Fruit fly (Drosophila melanogaster): ENCODE data around the gene CG43736.
A peak's percentile ranks its signal among the peaks of the same experiment; 100 is the strongest.

The CG43736 gene

DNA sequence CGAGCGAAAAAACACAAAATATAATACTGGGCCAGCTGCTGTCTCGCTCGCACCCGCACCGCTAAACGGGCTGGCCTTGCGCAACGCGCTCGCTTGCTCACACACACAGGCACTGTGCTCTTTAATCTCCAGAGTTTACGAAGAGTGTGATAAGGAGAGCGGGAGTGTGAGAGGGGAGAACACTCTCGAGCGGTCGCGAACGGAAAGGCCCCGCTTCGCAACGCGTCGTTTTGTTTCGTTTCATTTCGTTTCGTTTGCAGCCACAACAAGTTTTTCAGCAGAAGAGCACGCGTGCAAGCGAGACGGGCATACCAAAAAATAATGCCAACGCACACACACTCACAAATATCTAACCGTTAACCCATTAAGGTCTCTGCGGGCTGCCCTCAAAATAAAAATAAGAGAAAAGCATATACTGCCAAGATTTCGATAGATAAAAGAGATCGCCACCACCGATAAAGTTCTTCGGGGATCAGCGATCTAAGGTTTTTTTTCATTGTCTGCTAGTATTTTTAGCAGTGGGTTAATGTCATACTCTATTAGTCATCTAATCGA is 2.1 kb upstream of the CG43736 start (continued):
- TF ChIP-seq CG6683 (GFP tag; optimal IDR thresholded peaks at IDR 0.05) (no peak), CG1647 (GFP tag; optimal IDR thresholded peaks at IDR 0.05) (no peak), cad (GFP tag; optimal IDR thresholded peaks at IDR 0.05) (no peak), jumu (GFP tag; optimal IDR thresholded peaks at IDR 0.05) (no peak), al (GFP tag; IDR thresholded peaks at IDR 0.05) (peak; percentile 66), sima (GFP tag; optimal IDR thresholded peaks at IDR 0.05) (no peak), grn (GFP tag; optimal IDR thresholded peaks at IDR 0.05) (peak; percentile 89), CG17328 (GFP tag; IDR thresholded peaks at IDR 0.05) (0 out of 2 replicates have a peak, but pooled peaks have one; percentile 5), tgo (GFP tag; IDR thresholded peaks at IDR 0.05) (peak; percentile 68; the same call in 2 of the 3 replicates), Kr (GFP tag; optimal IDR thresholded peaks at IDR 0.05) (peak; percentile 81), CG10543 (GFP tag; optimal IDR thresholded peaks at IDR 0.05) (peak; percentile 97), da (GFP tag; optimal IDR thresholded peaks at IDR 0.05) (no peak), Oaz (GFP tag; IDR thresholded peaks at IDR 0.05) (peak; percentile 46), Elba2 (GFP tag; optimal IDR thresholded peaks at IDR 0.05) (no peak), Oli (tag; optimal IDR thresholded peaks at IDR 0.05) (peak; percentile 23), ind (GFP tag; optimal IDR thresholded peaks at IDR 0.05) (peak; percentile 55), CG8359 (GFP tag; optimal IDR thresholded peaks at IDR 0.05; ENCODE audit: borderline replicate concordance) (no peak), CG2889 (GFP tag; IDR thresholded peaks at IDR 0.05) (peak; percentile 67; the same call in 1 of the 3 replicates), ranshi (GFP tag; IDR thresholded peaks at IDR 0.05) (peak; percentile 66), CG11696 (GFP tag; IDR thresholded peaks at IDR 0.05) (0 out of 2 replicates have a peak, but pooled peaks have one; percentile 16), zen (tag; optimal IDR thresholded peaks at IDR 0.05) (peak; percentile 77), kni (GFP tag; optimal IDR thresholded peaks at IDR 0.05) (peak; percentile 94), Opbp (GFP tag; IDR thresholded peaks at IDR 0.05; ENCODE audit: partially characterized antibody) (peak; percentile 47; the same call in 1 of the 3 replicates), CG32772 (GFP tag; IDR thresholded peaks at IDR 0.05) (peak; percentile 66), CG11398 (GFP tag; optimal IDR thresholded peaks at IDR 0.05) (no peak), ftz-f1 (GFP tag; optimal IDR thresholded peaks at IDR 0.05) (peak; percentile 90), Meics (GFP tag; optimal IDR thresholded peaks at IDR 0.05) (peak; percentile 53), bigmax (GFP tag; optimal IDR thresholded peaks at IDR 0.05) (no peak), CG2678 (tag; optimal IDR thresholded peaks at IDR 0.05) (peak; percentile 71), CG10431 (GFP tag; optimal IDR thresholded peaks at IDR 0.05) (no peak), Hmx (GFP tag; optimal IDR thresholded peaks at IDR 0.05) (no peak)

DNA sequence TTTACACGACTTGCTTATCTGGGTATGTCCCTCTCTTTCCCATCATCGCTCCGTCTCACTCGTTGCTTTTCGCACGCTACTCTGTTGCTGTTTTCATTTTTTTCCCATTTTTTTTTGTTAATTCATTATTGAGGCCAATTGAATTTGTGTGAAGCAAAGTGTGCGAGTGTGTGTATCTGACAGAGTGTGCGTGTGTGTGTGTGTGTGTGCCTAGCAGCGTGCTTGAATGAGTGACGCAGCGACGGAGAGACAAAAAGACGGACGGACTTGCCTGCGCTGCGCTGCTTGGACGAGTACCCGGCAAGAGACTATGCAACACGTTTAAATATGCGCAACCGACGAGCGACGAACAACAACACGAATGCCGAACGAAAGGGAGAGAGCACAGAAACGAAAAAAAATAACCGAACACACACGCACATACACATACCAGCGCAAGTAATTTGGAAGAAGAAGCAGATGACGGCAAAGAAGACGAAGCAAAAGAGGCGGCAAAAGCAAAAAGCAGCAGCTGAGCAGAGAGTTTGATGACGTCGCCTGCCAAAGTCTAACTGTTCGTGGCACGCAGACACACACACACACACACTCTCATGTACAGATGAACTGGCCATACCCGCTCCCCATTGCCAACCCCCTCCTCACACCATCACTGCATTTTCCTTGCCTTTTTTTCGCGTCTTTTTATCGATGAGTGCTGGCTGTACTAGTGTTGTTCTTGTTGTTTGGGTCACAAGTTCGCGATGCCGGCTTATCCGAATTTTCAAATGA is 983 bp upstream of the CG43736 start:
- TF ChIP-seq CG2678 (tag; optimal IDR thresholded peaks at IDR 0.05) = no peak
- no peak for TF ChIP-seq hth (optimal IDR thresholded peaks at IDR 0.05)
- TF ChIP-seq H15 (GFP tag; IDR thresholded peaks at IDR 0.05) = no peak; the same call in 2 of the 3 replicates
- TF ChIP-seq zen (tag; optimal IDR thresholded peaks at IDR 0.05) = peak; percentile 0
- TF ChIP-seq dm (GFP tag; optimal IDR thresholded peaks at IDR 0.05) = peak; percentile 8
- no peak for TF ChIP-seq Mes4 (GFP tag; optimal IDR thresholded peaks at IDR 0.05)
- no peak for TF ChIP-seq CG7372 (GFP tag; IDR thresholded peaks at IDR 0.05)
- TF ChIP-seq dmrt99B (tag; optimal IDR thresholded peaks at IDR 0.05) = no peak
- TF ChIP-seq CG32767 (GFP tag; IDR thresholded peaks at IDR 0.05) = peak; percentile 37; the same call in 1 of the 2 replicates
- peak; percentile 34; the same call in 1 of the 3 replicates for TF ChIP-seq CG34224 (GFP tag; IDR thresholded peaks at IDR 0.05; ENCODE audit: partially characterized antibody)
- peak; percentile 59 for TF ChIP-seq CG3838 (GFP tag; optimal IDR thresholded peaks at IDR 0.05)
- TF ChIP-seq vvl (GFP tag; IDR thresholded peaks at IDR 0.05) = peak; percentile 45; the same call in 1 of the 2 replicates
- no peak for TF ChIP-seq usp (GFP tag; optimal IDR thresholded peaks at IDR 0.05)
- TF ChIP-seq Oli (tag; optimal IDR thresholded peaks at IDR 0.05) = no peak
- 0 out of 3 replicates have a peak, but pooled peaks have one; percentile 51 for TF ChIP-seq CG2199 (GFP tag; IDR thresholded peaks at IDR 0.05)
- peak; percentile 68 for TF ChIP-seq CG5180 (GFP tag; optimal IDR thresholded peaks at IDR 0.05)
- peak in 1 of 2 experiments; percentile 8 for TF ChIP-seq tll (GFP tag; optimal IDR thresholded peaks at IDR 0.05)
- peak in 1 of 2 experiments; percentile 42 for TF ChIP-seq Pdp1 (GFP tag; optimal IDR thresholded peaks at IDR 0.05)
- peak; percentile 72 for TF ChIP-seq CG10543 (GFP tag; optimal IDR thresholded peaks at IDR 0.05)
- TF ChIP-seq en (GFP tag; optimal IDR thresholded peaks at IDR 0.05) = no peak
- TF ChIP-seq Optix (GFP tag; IDR thresholded peaks at IDR 0.05) = 0 out of 3 replicates have a peak, but pooled peaks have one; percentile 64
- peak; percentile 70 for TF ChIP-seq CG13894 (tag; optimal IDR thresholded peaks at IDR 0.05)

All from whole organism, embryonic.